Fruit fly (Drosophila melanogaster): ENCODE data around the gene CG32276.
A peak's percentile ranks its signal among the peaks of the same experiment; 100 is the strongest.

The CG32276 gene

DNA sequence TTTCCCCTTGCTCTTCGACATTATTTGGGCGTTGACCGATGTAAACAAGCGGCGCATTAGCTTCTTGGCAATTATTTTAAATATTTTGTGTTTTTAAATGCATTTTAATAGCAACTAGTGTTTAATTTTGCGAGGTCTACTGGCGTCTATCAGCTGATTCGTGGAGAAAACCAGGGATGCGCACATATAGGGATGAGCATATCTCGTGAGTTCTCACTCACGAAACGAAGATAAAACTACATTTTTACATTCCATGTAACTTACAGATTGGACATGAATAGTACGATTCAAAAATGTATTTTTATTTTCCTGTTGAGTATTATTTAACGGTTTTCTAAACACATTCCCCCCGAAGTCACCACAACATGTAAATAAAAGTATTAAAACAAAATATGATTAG, 1.4 kb downstream of the CG32276 start, which contains the start of gene CG14966:
CG14966 (minus strand) TSS at position 168 of the 400 bp plus-strand sequence.
- TF ChIP-seq CG32121 (GFP tag; IDR thresholded peaks at IDR 0.05) (no peak), Ets98B (GFP tag; IDR thresholded peaks at IDR 0.05) (no peak), gl (tag; optimal IDR thresholded peaks at IDR 0.05) (peak; percentile 6), CG15710 (tag; optimal IDR thresholded peaks at IDR 0.05) (no peak), rn (GFP tag; IDR thresholded peaks at IDR 0.05) (no peak), CG12605 (GFP tag; IDR thresholded peaks at IDR 0.05) (0 out of 2 replicates have a peak, but pooled peaks have one; percentile 19), Pif1B (GFP tag; optimal IDR thresholded peaks at IDR 0.05) (no peak)

DNA sequence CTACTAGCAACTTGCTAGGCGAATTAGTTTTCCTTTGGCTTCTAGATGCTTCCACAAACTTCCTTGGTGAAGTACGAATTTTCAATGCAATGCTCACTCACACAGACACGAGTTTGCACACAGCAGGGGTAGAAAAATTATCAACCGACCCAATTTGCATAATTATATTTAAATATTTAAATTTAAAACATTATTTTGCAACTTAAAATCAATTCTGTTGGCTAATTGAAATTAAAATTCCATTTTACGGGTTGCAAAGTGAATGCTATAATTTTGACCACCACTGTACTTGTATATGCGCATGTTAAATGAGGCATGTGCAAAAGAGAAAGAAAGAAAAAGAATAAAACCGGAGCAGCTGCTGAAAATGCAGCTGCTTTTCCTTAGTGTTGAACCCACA, 4.8 kb downstream of the CG32276 start:
- TF ChIP-seq EcR (GFP tag; optimal IDR thresholded peaks at IDR 0.05) (no peak), CG32121 (GFP tag; IDR thresholded peaks at IDR 0.05) (peak; percentile 98), CG10348 (GFP tag; IDR thresholded peaks at IDR 0.05) (peak; percentile 84), CG8301 (tag; optimal IDR thresholded peaks at IDR 0.05) (peak; percentile 97), CG34367 (tag; optimal IDR thresholded peaks at IDR 0.05) (peak; percentile 96), CG8159 (tag; optimal IDR thresholded peaks at IDR 0.05) (peak; percentile 94), CG14655 (GFP tag; optimal IDR thresholded peaks at IDR 0.05) (peak; percentile 96), CG12605 (GFP tag; IDR thresholded peaks at IDR 0.05) (peak; percentile 99), Pif1A (GFP tag; optimal IDR thresholded peaks at IDR 0.05) (peak; percentile 98), CG15710 (tag; optimal IDR thresholded peaks at IDR 0.05) (peak; percentile 92), CG9948 (tag; optimal IDR thresholded peaks at IDR 0.05) (peak; percentile 93), fd96Ca (GFP tag; IDR thresholded peaks at IDR 0.05) (peak; percentile 95), Snoo (tag; optimal IDR thresholded peaks at IDR 0.05) (peak; percentile 94), CG4496 (GFP tag; IDR thresholded peaks at IDR 0.05) (peak; percentile 99), Ets98B (GFP tag; IDR thresholded peaks at IDR 0.05) (peak; percentile 98), CG17806 (tag; optimal IDR thresholded peaks at IDR 0.05) (peak; percentile 96), Pif1B (GFP tag; optimal IDR thresholded peaks at IDR 0.05) (peak; percentile 98), rn (GFP tag; IDR thresholded peaks at IDR 0.05) (peak; percentile 96), gl (tag; optimal IDR thresholded peaks at IDR 0.05) (peak; percentile 88), CG13204 (GFP tag; optimal IDR thresholded peaks at IDR 0.05) (peak; percentile 55), D1 (tag; optimal IDR thresholded peaks at IDR 0.05) (no peak)

DNA sequence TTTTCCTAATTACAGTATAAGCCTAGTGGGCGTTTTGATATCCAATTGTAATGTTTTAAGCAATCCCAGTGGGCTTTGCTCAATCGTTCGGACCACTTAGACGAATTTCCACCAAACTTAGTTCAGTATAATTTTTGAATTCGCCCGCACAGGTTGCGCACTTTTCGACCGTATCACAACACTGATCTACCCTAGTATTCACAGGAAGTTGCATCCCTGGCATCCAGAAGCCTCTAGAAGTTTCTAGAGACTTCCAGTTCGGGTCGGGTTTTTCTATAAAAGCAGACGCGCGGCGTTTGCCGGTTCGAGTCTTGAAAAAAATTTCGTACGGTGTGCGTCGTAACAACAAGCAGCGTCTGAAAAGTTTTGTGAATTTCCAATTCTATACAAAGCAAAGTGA, 5.9 kb downstream of the CG32276 start, which contains the start of gene Hsp83:
Hsp83 (plus strand) TSS at position 58 of the 400 bp plus-strand sequence.
- TF ChIP-seq CG34367 (tag; optimal IDR thresholded peaks at IDR 0.05) (peak; percentile 89), CG15710 (tag; optimal IDR thresholded peaks at IDR 0.05) (peak; percentile 76), EcR (GFP tag; optimal IDR thresholded peaks at IDR 0.05) (peak; percentile 22), rn (GFP tag; IDR thresholded peaks at IDR 0.05) (no peak), fd96Ca (GFP tag; IDR thresholded peaks at IDR 0.05) (peak; percentile 72; the same call in 2 of the 3 replicates), Ets98B (GFP tag; IDR thresholded peaks at IDR 0.05) (peak; percentile 94), Snoo (tag; optimal IDR thresholded peaks at IDR 0.05) (peak; percentile 97), CG12605 (GFP tag; IDR thresholded peaks at IDR 0.05) (peak; percentile 94), CG8159 (tag; optimal IDR thresholded peaks at IDR 0.05) (peak; percentile 72), CG32121 (GFP tag; IDR thresholded peaks at IDR 0.05) (peak; percentile 87), CG14655 (GFP tag; optimal IDR thresholded peaks at IDR 0.05) (no peak), CG9948 (tag; optimal IDR thresholded peaks at IDR 0.05) (peak; percentile 58), gl (tag; optimal IDR thresholded peaks at IDR 0.05) (peak; percentile 95), CG17806 (tag; optimal IDR thresholded peaks at IDR 0.05) (peak; percentile 65), CG8301 (tag; optimal IDR thresholded peaks at IDR 0.05) (no peak), Pif1B (GFP tag; optimal IDR thresholded peaks at IDR 0.05) (peak; percentile 92), CG4496 (GFP tag; IDR thresholded peaks at IDR 0.05) (peak; percentile 95), CG13204 (GFP tag; optimal IDR thresholded peaks at IDR 0.05) (peak; percentile 95), CG10348 (GFP tag; IDR thresholded peaks at IDR 0.05) (no peak), Pif1A (GFP tag; optimal IDR thresholded peaks at IDR 0.05) (peak; percentile 96), D1 (tag; optimal IDR thresholded peaks at IDR 0.05) (no peak)

DNA sequence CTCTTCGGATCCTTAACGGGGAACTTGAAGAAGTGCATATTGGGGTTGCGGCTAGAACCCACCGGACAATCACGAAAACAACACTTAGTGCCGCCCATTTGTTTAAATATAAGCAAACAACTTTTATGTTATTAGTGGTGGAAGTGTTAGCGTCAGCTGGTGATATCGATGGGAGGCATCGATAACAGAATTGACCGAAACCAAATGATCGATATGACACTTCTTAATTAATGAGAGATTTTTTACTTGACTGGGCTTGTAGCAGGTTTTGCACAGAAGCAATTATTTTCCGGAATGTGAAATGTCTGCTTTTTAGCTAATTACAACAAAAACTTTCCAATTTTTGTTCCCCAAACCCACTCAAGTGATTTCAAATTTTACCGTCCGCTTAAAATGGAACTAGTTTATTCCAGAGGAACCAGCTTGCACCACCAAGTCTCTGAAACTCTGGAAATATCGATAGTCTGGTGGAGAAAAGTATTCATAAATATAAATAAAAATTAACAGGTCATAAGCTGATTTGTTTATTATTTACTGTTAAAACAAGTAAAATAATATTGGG, 6.4 kb downstream of the CG32276 start, which contains the start of gene CG14965:
CG14965 (minus strand) TSS at position 159 of the 562 bp plus-strand sequence.
- TF ChIP-seq CG8159 (tag; optimal IDR thresholded peaks at IDR 0.05): no peak
- no peak for TF ChIP-seq CG15710 (tag; optimal IDR thresholded peaks at IDR 0.05)
- TF ChIP-seq CG8301 (tag; optimal IDR thresholded peaks at IDR 0.05): no peak
- TF ChIP-seq CG12605 (GFP tag; IDR thresholded peaks at IDR 0.05): no peak

DNA sequence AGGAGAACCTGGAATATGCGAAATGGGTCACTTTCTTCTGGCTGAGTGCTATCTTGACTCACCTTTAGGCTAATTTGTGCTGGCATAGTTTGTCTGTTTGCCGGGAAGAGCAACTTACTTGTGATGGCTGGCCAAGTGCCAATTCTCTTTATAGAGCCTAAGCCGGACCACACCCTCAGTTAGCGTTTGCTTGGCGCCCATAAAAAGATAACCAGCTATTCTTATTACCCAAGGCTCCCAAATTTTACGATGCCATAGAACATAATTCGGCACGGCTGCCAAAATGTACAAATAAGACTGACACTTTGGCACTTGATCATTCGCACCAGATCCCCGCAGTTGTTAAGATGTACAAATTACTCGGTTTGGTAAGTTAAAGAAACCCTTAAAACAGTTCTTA, 9.2 kb downstream of the CG32276 start, which contains the start of the genes CG42525 and CG14958:
CG42525 (minus strand) TSS at position 101 of the 400 bp plus-strand sequence.
CG14958 (plus strand) TSS at position 332 of the 400 bp plus-strand sequence.
- TF ChIP-seq Snoo (tag; optimal IDR thresholded peaks at IDR 0.05): no peak
- no peak for TF ChIP-seq EcR (GFP tag; optimal IDR thresholded peaks at IDR 0.05)
- no peak for TF ChIP-seq Pif1A (GFP tag; optimal IDR thresholded peaks at IDR 0.05)
- TF ChIP-seq fd96Ca (GFP tag; IDR thresholded peaks at IDR 0.05): no peak
- TF ChIP-seq CG8301 (tag; optimal IDR thresholded peaks at IDR 0.05): no peak
- TF ChIP-seq CG14655 (GFP tag; optimal IDR thresholded peaks at IDR 0.05): no peak
- no peak for TF ChIP-seq CG4496 (GFP tag; IDR thresholded peaks at IDR 0.05)
- no peak for TF ChIP-seq CG32121 (GFP tag; IDR thresholded peaks at IDR 0.05)
- TF ChIP-seq Pif1B (GFP tag; optimal IDR thresholded peaks at IDR 0.05): no peak
- no peak for TF ChIP-seq gl (tag; optimal IDR thresholded peaks at IDR 0.05)

DNA sequence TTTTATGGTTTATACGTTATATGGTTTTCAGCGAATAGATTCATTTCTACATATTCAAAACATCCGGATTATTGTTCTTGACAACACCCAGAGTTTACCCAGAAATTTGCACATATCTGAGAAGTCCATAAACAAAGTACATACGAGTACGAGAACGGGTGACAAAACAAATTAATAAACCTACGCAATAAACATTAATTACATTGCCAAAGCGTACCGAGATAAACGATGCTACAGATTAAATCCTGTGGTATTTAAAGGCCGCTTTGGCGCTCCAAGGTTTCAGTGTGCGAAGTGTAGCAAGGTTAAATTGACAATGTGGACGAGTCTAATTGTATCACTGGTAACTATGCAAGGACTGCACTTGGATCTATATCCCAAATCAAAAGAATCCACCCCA, 11.6 kb downstream of the CG32276 start, which contains the start of gene CG14957:
CG14957 (plus strand) TSS at position 301 of the 400 bp plus-strand sequence.
- TF ChIP-seq gl (tag; optimal IDR thresholded peaks at IDR 0.05): no peak

Data from whole organism, pupa.